Fruit fly (Drosophila melanogaster): ENCODE data around the gene CG31106.

dm6 chr3R:25260670-25261069, 44.6 kb downstream of the CG31106 start:
- TF ChIP-seq h (optimal IDR thresholded peaks at IDR 0.05), result no peak
- TF ChIP-seq Sin3A (optimal IDR thresholded peaks at IDR 0.05), result no peak
- TF ChIP-seq psq (optimal IDR thresholded peaks at IDR 0.05), result no peak
- TF ChIP-seq ttk (optimal IDR thresholded peaks at IDR 0.05), result no peak
- TF ChIP-seq Myc (optimal IDR thresholded peaks at IDR 0.05), result no peak
